Worm (Caenorhabditis elegans) whole organism, late embryonic: ENCODE results near the gene let-70.

ENCODE experiments used
- dmd-4 ChIP-seq: sonication (generic microtip); optimal IDR thresholded peaks from 2 replicates; lab custom pipeline; 2016; ENCODE audit warnings: borderline replicate concordance, missing genetic modification characterization, missing compliant biosample characterization
- elt-2 ChIP-seq: sonication (generic microtip); optimal IDR thresholded peaks from 2 replicates; lab custom pipeline; 2016; ENCODE audit warnings: missing genetic modification reagents, missing genetic modification characterization, missing compliant biosample characterization
- hlh-6 ChIP-seq: sonication (generic microtip); optimal IDR thresholded peaks from 2 replicates; lab custom pipeline; 2016; ENCODE audit warnings: missing genotype, missing genetic modification characterization, missing compliant biosample characterization
- lin-11 ChIP-seq: fragments of 200-800 bp; sonication (Bioruptor generic); optimal IDR thresholded peaks from 2 replicates; lab custom pipeline; 2018; ENCODE audit warnings: mild to moderate bottlenecking, missing genetic modification characterization, missing compliant biosample characterization
- pros-1 ChIP-seq: fragments of 150-350 bp; optimal IDR thresholded peaks from 2 replicates; lab custom pipeline; 2014; ENCODE audit warnings: missing biosample characterization, missing genetic modification reagents, missing genetic modification characterization
- tbx-2 ChIP-seq: sonication (generic microtip); optimal IDR thresholded peaks from 2 replicates; lab custom pipeline; 2016; ENCODE audit warnings: missing genetic modification characterization, missing compliant biosample characterization

DNA sequence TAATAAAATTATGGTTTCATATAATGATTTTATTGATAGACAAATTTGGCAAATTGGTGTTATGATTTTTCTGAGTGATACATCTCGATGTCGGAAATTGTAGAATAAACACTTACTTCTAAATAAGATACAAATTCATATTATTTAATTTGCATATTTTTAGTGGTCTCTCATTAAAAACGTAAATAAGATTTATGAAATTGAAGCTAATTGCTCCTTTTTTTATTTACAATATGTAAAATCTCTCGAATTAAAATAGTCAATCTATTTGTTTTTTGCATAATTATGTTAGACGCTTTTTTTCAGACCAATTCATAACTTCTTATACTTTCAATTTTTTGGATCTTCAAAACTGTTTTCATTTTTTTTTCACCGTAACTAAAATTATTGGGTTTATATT lies 49.8 kb downstream of the let-70 start, which contains the start of gene hrg-6:
- TF ChIP-seq lin-11 (tag; lab: Kevin White, UChicago) (no peak), pros-1 (tag; lab: Kevin White, UChicago) (no peak), hlh-6 (tag; lab: Kevin White, UChicago) (no peak), tbx-2 (tag; lab: Kevin White, UChicago) (no peak), elt-2 (tag; lab: Kevin White, UChicago) (no peak), dmd-4 (tag; lab: Kevin White, UChicago) (no peak)
